Worm (Caenorhabditis elegans) whole organism, dauer: ENCODE measurements around the gene F27B3.8.
"Not testable (repeated sequence)": the region's sequence is repeated elsewhere in the genome, so short reads cannot be mapped to it uniquely, and the experiment has no call there.

Experiments used
- unc-62 ChIP-seq: sonication (generic microtip); optimal IDR thresholded peaks from 2 replicates; lab custom pipeline; 2017; ENCODE audit warnings: missing biosample characterization, missing genetic modification reagents, missing genetic modification characterization

Gene F27B3.8

DNA sequence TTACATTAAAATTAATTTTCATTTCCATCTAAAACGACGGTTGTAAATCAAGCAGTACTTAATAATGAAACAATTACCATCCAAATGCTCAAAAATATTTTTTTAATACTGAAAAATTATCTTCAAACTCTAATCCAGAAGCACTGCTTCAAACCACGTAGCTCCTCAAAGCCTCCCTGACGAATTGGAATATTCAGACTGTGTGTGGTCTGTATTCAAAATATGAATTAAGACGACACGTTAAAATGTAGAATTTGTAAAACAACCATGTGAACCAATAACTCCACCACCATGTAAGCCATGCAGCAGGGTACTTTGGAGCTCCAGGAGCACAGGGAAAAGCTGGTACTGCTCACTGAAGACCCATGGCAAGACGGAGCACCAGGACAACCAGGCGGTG is at the start of gene F27B3.8:
Gene F27B3.8 (plus strand): TSS at position 301 of the 400 bp plus-strand sequence.
- TF ChIP-seq unc-62 (GFP tag; lab: Kevin White, UChicago) = no peak

DNA sequence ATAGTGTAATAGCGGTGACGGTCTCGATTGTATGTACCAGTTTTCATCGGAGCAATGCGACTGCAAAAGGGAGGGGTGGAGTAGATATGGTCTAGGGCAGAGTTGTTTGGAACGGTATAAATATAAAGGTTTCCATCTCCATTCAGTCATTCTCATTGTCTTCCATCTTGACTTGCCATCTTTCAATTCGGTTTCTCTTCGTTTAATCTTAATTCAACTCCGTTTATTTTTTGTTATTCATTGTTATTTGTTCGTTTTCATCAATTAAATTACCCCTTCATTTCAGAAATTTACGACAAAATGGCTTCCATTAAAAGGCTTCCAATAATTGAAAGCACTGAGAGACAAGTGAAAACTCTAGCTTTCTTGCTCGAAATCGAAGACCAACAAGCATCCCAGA is 48.4 kb upstream of the F27B3.8 start, which contains the start of gene C09E7.11:
Gene C09E7.11 (plus strand): TSS at position 301 of the 400 bp plus-strand sequence.
- TF ChIP-seq unc-62 (GFP tag; lab: Kevin White, UChicago) = no peak

DNA sequence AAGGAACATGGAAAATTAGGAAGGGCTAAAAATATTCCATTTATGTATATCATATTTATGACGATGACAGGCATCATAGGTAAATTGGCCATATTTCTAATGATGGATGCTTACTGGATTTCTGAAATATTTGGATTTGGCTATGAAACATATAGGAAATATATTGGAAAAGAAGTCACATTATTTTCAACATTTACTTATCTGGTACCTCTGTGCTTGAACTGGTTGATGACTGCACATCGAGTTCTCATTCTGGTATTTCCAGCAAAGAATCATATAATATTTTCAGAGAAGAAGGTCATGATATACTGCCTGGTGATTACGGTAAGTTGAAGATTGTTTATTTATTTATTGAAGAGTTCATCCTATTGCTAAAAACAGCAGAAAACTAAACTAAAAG is 46.9 kb upstream of the F27B3.8 start, which contains the start of gene srxa-5:
Gene srxa-5 (plus strand): TSS at position 301 of the 400 bp plus-strand sequence.
- TF ChIP-seq unc-62 (GFP tag; lab: Kevin White, UChicago) = no peak

DNA sequence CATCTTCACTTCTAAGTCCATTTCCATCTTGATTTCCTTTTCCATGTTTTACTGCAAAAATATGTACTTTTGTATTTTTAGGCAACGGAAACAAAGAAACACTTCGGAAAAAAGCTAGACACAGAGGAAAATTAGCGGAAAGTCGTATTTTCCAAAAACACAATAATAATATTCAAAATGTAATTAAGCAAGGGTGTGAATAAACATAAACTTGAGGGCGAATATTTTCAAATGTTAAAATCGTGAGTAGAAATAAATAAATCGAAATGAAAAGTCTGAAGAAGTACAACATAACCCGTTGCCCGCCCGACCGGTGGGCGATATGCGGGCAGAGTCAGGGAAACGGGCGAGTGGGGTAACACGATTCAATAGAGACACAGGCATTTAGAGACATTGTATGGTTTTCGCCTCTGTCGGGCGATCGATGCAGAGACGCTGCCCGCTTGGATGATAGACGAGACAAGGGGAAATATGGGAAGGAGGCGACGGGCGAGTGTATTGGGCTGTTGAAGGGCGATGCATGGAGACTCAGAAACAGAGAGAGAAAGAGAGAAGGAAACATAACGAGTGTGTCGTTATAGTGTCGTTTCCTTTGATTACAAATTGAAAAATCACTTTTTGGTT is 42.4 kb upstream of the F27B3.8 start, which contains the start of gene C09E7.4:
Gene C09E7.4 (minus strand): TSS at position 51 of the 624 bp plus-strand sequence.
- TF ChIP-seq unc-62 (GFP tag; lab: Kevin White, UChicago) = no peak

DNA sequence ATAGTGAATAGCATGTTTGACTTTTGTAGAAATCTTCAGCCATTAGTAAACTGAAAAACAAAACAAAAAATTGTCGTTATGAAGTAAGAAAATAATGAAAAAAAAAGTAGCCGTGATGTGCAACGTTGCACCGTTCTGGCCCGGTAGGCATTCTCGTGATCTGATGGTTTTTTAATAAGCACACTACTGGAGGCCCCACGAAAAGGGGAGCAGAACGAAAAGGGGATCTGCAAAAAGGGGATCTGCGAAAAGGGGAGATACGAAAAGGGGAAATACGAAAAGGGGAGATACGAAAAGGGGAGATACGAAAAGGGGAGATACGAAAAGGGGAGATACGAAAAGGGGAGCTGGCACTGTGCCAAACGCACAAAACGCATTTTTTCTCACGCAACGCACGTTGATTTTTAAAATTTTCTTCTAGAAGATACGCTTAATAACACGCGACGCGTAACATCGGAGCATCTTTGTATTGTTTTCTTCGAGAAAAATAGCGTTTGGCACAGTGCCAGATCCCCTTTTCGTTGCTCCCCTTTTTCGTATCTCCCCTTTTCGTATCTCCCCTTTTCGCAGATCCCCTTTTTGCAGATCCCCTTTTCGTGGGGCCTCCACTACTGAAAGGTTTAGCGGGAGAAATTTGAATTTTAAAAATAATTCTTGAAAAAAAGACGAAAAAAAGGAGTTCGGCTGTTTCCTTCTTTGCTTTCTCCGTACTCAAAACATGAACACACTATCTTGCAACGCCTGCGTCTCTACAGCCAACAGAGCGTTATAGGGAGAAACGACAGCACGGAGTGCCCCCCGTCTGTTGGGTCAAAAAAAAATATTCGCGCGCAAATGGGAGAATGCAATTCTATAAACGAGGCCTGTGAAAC is 28.1 kb upstream of the F27B3.8 start, which contains the start of gene C09E7.7:
Gene C09E7.7 (minus strand): TSS at position 57 of the 872 bp plus-strand sequence.
- TF ChIP-seq unc-62 (GFP tag; lab: Kevin White, UChicago) = not testable (repeated sequence)

DNA sequence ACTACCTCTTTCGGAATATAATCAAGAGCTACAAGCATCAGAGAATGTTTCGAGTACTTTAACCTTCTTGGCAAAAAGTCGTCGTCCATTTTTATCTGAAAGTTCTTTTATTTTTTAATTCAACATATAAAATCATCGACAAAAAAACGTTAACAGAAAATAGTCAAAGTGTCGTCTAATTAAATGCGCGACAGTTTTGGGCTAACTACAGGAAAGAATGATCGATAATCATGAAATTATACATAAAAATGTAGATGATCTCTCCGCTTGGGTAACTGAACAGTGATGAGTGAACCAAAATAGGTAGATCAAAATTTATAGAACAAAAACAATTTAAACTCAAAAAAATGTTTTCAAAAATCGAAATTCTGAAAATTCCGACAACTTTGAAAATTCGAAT is 21.0 kb upstream of the F27B3.8 start, which contains the start of gene C09E7.8:
Gene C09E7.8 (minus strand): TSS at position 101 of the 400 bp plus-strand sequence.
- TF ChIP-seq unc-62 (GFP tag; lab: Kevin White, UChicago) = no peak

DNA sequence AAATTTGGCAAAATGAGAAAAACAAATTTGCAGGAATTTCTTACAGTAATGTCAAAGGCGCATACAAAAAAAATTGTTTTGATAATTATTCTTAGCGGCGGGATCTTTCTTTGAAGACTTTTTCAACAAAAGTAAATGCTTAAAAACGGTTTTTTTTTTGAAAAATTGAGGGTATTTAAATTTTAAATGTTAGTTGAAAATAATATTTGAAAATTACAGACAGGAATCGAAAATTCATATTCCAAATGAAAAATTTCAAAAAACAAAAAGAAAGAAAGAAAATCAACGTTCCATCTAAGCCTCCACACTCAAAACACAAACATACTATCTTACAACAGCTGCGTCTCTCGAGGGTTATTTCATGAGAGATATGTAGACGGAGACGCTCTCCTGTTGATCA is 2.3 kb upstream of the F27B3.8 start:
- TF ChIP-seq unc-62 (GFP tag; lab: Kevin White, UChicago) = no peak

DNA sequence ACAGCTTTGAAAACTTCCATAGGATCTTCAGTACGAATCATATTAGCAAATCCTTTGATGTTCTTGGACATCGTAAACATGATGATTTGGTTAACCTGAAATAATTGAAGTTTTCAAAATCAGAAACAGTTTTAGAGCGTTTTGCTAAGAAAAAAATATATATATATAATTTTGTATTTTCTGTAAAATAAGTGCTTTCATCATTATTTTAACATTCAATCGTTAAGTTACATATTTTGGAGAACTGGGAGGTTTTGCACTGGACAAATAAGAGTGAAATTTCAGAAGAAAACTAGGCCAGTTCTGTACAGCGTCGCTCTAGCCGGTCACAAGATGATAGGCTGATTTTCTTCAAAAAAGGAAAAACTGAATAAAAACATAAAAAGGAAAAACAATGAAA is 993 bp upstream of the F27B3.8 start, which contains the start of gene F27B3.6:
Gene F27B3.6 (minus strand): TSS at position 101 of the 400 bp plus-strand sequence.
- TF ChIP-seq unc-62 (GFP tag; lab: Kevin White, UChicago) = no peak

DNA sequence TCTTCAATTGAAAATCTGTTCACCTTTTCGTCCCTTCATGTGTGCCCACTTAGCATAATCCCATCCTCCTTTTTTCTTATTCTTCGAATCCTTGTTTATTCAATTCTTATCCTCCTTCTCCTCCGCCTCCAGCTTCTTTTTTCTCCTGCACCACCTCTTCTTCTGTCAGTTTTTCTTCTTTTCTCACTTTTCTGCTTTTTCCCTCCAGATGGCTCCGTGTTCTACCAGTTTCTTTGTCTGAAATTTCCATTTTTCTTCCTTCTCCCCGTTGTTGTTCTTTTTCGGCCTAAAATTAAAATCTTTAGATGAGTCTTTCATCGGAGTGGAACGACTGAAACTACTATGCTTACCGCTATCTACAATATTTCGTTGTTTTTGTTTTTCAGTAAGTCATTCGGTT is 2.1 kb downstream of the F27B3.8 start, which contains the start of gene acr-21:
Gene acr-21 (plus strand): TSS at position 301 of the 400 bp plus-strand sequence.
- TF ChIP-seq unc-62 (GFP tag; lab: Kevin White, UChicago) = no peak

DNA sequence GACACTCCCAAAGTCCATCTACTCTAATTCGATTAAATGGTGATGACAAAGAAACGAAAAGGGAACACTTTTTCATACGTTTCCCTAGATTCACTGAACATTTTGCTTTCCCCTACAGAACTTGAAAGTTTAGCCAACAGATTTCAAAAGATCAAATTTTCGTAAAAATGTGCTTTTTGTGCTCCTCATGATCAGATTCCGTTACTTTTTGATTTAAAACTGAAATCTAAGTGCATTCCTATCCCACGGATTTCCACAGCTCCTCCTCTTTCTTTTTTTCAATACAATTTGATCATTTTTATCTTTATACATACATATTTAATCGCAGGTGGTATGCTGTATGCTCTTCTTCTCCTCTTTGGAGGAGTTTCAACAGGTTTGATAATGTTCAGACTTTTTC is 8.1 kb downstream of the F27B3.8 start, which contains the start of gene ddo-3:
Gene ddo-3 (plus strand): TSS at position 301 of the 400 bp plus-strand sequence.
- no peak for TF ChIP-seq unc-62 (GFP tag; lab: Kevin White, UChicago)

DNA sequence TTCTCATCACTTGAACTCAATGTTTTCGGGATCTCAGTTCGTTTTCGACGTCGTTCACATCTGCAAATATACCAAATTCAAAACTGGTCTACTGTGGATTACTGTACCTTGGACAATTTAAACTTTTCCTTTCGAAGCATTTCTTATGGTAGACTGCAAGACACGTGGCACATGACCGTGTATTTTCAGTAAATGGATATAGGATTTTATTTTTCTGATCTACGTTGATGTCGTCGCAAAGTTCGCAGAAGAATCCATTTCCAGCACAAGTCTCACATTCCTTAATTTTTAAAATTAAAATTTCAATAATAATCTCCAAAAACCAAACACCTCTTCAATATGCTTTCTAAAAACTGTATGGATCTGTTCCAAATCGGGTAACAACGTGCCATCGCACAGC is 10.0 kb downstream of the F27B3.8 start:
- no peak for TF ChIP-seq unc-62 (GFP tag; lab: Kevin White, UChicago)

DNA sequence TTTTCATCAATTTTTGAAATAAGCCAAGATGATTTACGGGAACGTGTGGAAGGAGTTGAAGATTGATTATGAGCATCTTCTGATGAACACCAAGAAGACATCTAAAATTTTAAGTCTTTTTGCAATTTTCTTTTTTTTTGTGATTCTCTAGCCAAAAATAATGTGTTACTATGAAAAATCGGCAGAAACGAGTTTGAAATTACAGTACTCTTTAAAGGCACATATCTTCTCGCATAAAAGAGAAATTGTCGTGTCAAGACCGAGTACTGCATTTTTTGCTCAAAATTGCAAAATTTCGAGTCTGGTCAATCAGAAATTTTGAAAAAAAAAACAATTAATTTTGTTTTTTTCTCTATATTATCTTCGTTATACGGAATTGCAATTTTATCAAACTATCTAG is 12.6 kb downstream of the F27B3.8 start, which contains the start of gene F20H11.1:
Gene F20H11.1 (minus strand): TSS at position 101 of the 400 bp plus-strand sequence.
- TF ChIP-seq unc-62 (GFP tag; lab: Kevin White, UChicago) = no peak

DNA sequence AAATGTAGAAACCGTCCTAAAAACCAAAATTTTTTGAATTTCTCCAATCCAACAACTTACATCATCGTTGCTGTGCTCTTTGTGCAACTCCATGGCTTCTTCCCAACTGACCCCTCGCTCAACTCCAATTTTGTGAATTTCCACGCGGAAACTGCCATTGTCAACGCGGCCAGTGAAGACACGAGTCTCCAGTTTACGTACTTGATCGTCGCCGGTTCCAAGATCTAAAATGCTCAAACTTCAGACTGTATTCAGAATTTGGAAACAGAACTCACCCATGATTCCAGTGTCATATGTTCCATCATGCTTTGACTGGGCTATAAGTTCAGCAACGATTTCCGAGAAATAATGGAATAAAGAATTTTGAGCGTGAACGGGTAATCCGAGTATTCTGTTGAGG is 14.6 kb downstream of the F27B3.8 start:
- no peak for TF ChIP-seq unc-62 (GFP tag; lab: Kevin White, UChicago)

DNA sequence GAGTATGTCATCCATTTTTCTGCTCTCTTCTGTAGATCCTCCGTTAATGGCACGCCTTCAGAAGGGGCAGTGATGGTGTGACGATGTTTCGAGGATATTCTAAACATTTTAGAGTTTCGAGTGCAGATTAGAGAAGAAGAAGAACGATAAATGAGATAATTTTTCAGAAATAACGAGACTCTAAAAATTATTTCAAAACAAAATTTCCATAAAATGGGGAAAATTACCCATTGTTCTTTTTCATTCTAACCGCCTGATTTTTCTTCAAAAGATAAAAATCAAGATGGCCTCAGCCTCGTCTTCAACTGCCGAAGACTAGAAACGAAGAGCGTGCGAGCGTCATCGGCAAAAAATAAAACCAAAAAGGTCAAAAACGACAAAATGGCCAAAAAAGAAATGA is 21.6 kb downstream of the F27B3.8 start, which contains the start of gene let-765:
Gene let-765 (minus strand): TSS at position 101 of the 400 bp plus-strand sequence.
- TF ChIP-seq unc-62 (GFP tag; lab: Kevin White, UChicago) = no peak

DNA sequence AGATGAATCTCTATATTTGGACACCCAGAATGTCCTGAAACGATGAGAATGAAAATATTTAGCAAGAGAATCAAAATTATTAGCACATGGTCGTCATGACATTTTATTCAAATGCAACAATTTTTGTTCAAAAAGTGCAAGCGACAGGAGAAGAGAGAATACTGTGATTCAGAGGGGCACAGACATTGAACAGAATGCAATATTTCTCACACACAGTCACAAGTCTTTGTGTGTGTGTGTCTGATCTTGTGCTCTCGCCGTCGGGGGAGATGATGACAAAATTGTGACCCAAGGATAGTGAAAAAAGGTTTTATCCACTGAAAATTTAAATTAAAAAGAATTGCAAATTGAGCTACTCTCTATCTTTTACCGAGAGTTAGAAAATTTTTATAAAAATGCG is 23.7 kb downstream of the F27B3.8 start:
- TF ChIP-seq unc-62 (GFP tag; lab: Kevin White, UChicago) = no peak

DNA sequence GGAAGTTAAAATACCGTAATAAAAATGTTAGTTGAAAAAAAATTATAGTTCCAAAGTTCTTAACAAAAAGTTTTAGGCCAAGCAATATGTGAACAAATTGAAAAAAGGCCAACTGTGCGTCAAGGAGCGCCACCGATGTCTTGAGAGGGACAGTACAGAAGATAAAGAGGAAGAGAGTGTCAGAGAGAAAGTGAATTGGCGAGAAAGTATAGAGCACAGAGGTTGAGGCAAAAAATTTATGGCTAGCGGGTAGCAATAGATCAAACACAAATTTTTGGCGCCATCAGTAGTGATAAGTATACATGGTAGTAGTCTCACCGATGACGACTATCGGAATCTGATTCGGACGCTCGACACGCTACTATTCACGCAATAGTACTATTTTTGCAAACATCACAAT is 24.8 kb downstream of the F27B3.8 start:
- TF ChIP-seq unc-62 (GFP tag; lab: Kevin White, UChicago) = no peak
